Worm (Caenorhabditis elegans) whole organism, L4/young adult: ENCODE results near the gene F28B4.4.

Source experiments
- W03F9.2 ChIP-seq: fragments of 150-350 bp; optimal IDR thresholded peaks from 2 replicates; lab custom pipeline; 2014; ENCODE audit warnings: missing biosample characterization, missing genetic modification characterization
- him-1 ChIP-seq: sonication (generic microtip); optimal IDR thresholded peaks from 2 replicates; lab custom pipeline; 2016; ENCODE audit warnings: missing genotype, missing genetic modification reagents, missing genetic modification characterization, missing compliant biosample characterization

- TF ChIP-seq him-1 (tag; lab: Kevin White, UChicago) (no peak), W03F9.2 (tag; lab: Kevin White, UChicago) (no peak)
Observed at ce11 chrX:3247768-3248167, 38.3 kb upstream of the F28B4.4 start.
